Worm (Caenorhabditis elegans) whole organism, L4 larva: ENCODE measurements around the gene Y102A5C.27.

ENCODE experiments used
- F37D6.2 ChIP-seq: sonication (generic microtip); optimal IDR thresholded peaks from 2 replicates; lab custom pipeline; 2016; ENCODE audit warnings: mild to moderate bottlenecking, missing genetic modification characterization, missing compliant biosample characterization
- T26A8.4 ChIP-seq: fragments of 200-800 bp; sonication (Bioruptor generic); IDR thresholded peaks from 2 replicates; pipeline ENCODE4 v1.3.6; 2022; ENCODE audit warnings: missing genetic modification characterization, missing compliant biosample characterization
- Y105C5A.15 ChIP-seq: fragments of 200-800 bp; sonication (Bioruptor generic); IDR thresholded peaks from 2 replicates; pipeline ENCODE4 v1.3.6; 2022; ENCODE audit warnings: missing genetic modification characterization, missing compliant biosample characterization
- Y5F2A.4 ChIP-seq: fragments of 200-800 bp; sonication (Bioruptor generic); optimal IDR thresholded peaks from 2 replicates; lab custom pipeline; 2018; ENCODE audit warnings: mild to moderate bottlenecking, missing genetic modification characterization, missing compliant biosample characterization
- ZK546.5 ChIP-seq, 2 experiments: sonication (generic microtip); optimal IDR thresholded peaks; 2 replicates each; lab custom pipeline; 2017; ENCODE audit warnings: missing biosample characterization in 2 of 2, missing genetic modification characterization in 2 of 2
- aha-1 ChIP-seq: fragments of 150-350 bp; peaks from one replicate; lab custom pipeline; 2014; ENCODE audit warnings: missing biosample characterization, missing genetic modification characterization
- ama-1 ChIP-seq: fragments of 150-350 bp; optimal IDR thresholded peaks from 2 replicates; lab custom pipeline; 2014; ENCODE audit warnings: inconsistent platforms, mixed read lengths
- attf-4 ChIP-seq: sonication (generic microtip); optimal IDR thresholded peaks from 3 replicates; lab custom pipeline; 2017; ENCODE audit warnings: missing biosample characterization, missing genetic modification characterization
- ceh-20 ChIP-seq: fragments of 200-800 bp; sonication (Bioruptor generic); IDR thresholded peaks from 2 replicates; pipeline ENCODE4 v1.3.6; 2022; ENCODE audit warnings: missing genetic modification reagents, missing genetic modification characterization, missing compliant biosample characterization
- ceh-44 ChIP-seq: fragments of 200-800 bp; sonication (Bioruptor generic); IDR thresholded peaks from 2 replicates; pipeline ENCODE4 v1.3.6; 2022; ENCODE audit warnings: missing genetic modification reagents, missing genetic modification characterization, missing compliant biosample characterization
- ceh-82 ChIP-seq: sonication (generic microtip); optimal IDR thresholded peaks from 2 replicates; lab custom pipeline; 2017; ENCODE audit warnings: missing biosample characterization, missing genetic modification characterization
- ces-1 ChIP-seq: fragments of 150-350 bp; sonication (generic microtip); optimal IDR thresholded peaks from 4 replicates; lab custom pipeline; 2014; ENCODE audit warnings: missing biosample characterization, missing genetic modification reagents, missing genetic modification characterization
- dmd-6 ChIP-seq: fragments of 200-800 bp; sonication (Bioruptor generic); IDR thresholded peaks from 2 replicates; pipeline ENCODE4 v1.3.6; 2022; ENCODE audit warnings: missing genetic modification reagents, missing genetic modification characterization, missing compliant biosample characterization
- dmd-8 ChIP-seq: fragments of 200-800 bp; sonication (Bioruptor generic); IDR thresholded peaks from 2 replicates; pipeline ENCODE4 v1.3.6; 2022; ENCODE audit warnings: missing genetic modification characterization, missing compliant biosample characterization
- dmd-9 ChIP-seq: fragments of 200-800 bp; sonication (Bioruptor generic); IDR thresholded peaks from 2 replicates; pipeline ENCODE4 v1.3.6; 2022; ENCODE audit warnings: missing genetic modification reagents, missing genetic modification characterization, missing compliant biosample characterization
- dpl-1 ChIP-seq: fragments of 150-350 bp; optimal IDR thresholded peaks from 2 replicates; lab custom pipeline; 2014; ENCODE audit warnings: missing biosample characterization, missing genetic modification reagents, missing genetic modification characterization
- duxl-1 ChIP-seq: sonication (generic microtip); optimal IDR thresholded peaks from 2 replicates; lab custom pipeline; 2016; ENCODE audit warnings: mild to moderate bottlenecking, missing genetic modification characterization, moderate library complexity, missing compliant biosample characterization; ENCODE audit not compliant: poor library complexity
- egl-43 ChIP-seq: fragments of 200-800 bp; sonication (Bioruptor generic); IDR thresholded peaks from 2 replicates; pipeline ENCODE4 v1.3.6; 2022; ENCODE audit warnings: missing genetic modification reagents, missing genetic modification characterization, missing compliant biosample characterization
- hlh-30 ChIP-seq: sonication (generic microtip); optimal IDR thresholded peaks from 2 replicates; lab custom pipeline; 2017; ENCODE audit warnings: antibody characterized with exemption, mild to moderate bottlenecking, missing genetic modification characterization, missing compliant biosample characterization; ENCODE audit not compliant: insufficient read depth
- lim-7 ChIP-seq: fragments of 200-800 bp; sonication (Bioruptor generic); IDR thresholded peaks from 2 replicates; pipeline ENCODE4 v1.3.6; 2022; ENCODE audit warnings: missing genetic modification characterization, missing compliant biosample characterization
- lin-29 ChIP-seq: fragments of 200-800 bp; sonication (Bioruptor generic); IDR thresholded peaks from 2 replicates; pipeline ENCODE4 v1.3.6; 2022; ENCODE audit warnings: missing genetic modification reagents, missing genetic modification characterization, missing compliant biosample characterization
- madf-5 ChIP-seq, 2 experiments: fragments of 200-800 bp; sonication (Bioruptor generic); IDR thresholded peaks; 2 replicates each; pipeline ENCODE4 v1.3.6; 2022; ENCODE audit warnings: missing compliant biosample characterization in 2 of 2, missing genetic modification characterization in 2 of 2
- madf-9 ChIP-seq: fragments of 200-800 bp; sonication (Bioruptor generic); conservative IDR thresholded peaks from 2 replicates; pipeline ENCODE4 v1.3.6; 2022; ENCODE audit warnings: missing genetic modification reagents, missing genetic modification characterization, missing compliant biosample characterization
- mes-2 ChIP-seq: sonication (generic microtip); optimal IDR thresholded peaks from 2 replicates; lab custom pipeline; 2016; ENCODE audit warnings: missing genotype, mild to moderate bottlenecking, missing genetic modification characterization, missing compliant biosample characterization; ENCODE audit not compliant: poor library complexity, severe bottlenecking
- nhr-102 ChIP-seq: sonication (generic microtip); optimal IDR thresholded peaks from 2 replicates; lab custom pipeline; 2016; ENCODE audit warnings: mild to moderate bottlenecking, missing genetic modification characterization, moderate library complexity, missing compliant biosample characterization
- nhr-11 ChIP-seq: fragments of 150-350 bp; optimal IDR thresholded peaks from 2 replicates; lab custom pipeline; 2014; ENCODE audit warnings: missing biosample characterization, missing genetic modification characterization
- nhr-111 ChIP-seq: fragments of 200-800 bp; sonication (Bioruptor generic); optimal IDR thresholded peaks from 2 replicates; lab custom pipeline; 2018; ENCODE audit warnings: mild to moderate bottlenecking, missing genetic modification characterization, missing compliant biosample characterization
- nhr-28 ChIP-seq: fragments of 150-350 bp; optimal IDR thresholded peaks from 2 replicates; lab custom pipeline; 2014; ENCODE audit warnings: missing biosample characterization, missing genetic modification characterization
- nhr-42 ChIP-seq: fragments of 200-800 bp; sonication (Bioruptor generic); IDR thresholded peaks from 2 replicates; pipeline ENCODE4 v1.3.6; 2022; ENCODE audit warnings: missing genetic modification characterization, missing compliant biosample characterization
- nhr-6 ChIP-seq: fragments of 150-350 bp; optimal IDR thresholded peaks from 2 replicates; lab custom pipeline; 2014; ENCODE audit warnings: missing biosample characterization, missing genetic modification characterization
- nhr-76 ChIP-seq: fragments of 150-350 bp; optimal IDR thresholded peaks from 2 replicates; lab custom pipeline; 2014; ENCODE audit warnings: missing biosample characterization, missing genetic modification characterization
- pha-4 ChIP-seq, 2 experiments: fragments of 150-350 bp in 1 of 2; fragments of 200-800 bp in 1 of 2; sonication (Bioruptor generic) in 1 of 2; IDR thresholded peaks in 1 of 2; optimal IDR thresholded peaks in 1 of 2; 2 replicates each; pipeline versions ENCODE4 v1.3.6 to Lab custom; 2014 to 2022; ENCODE audit warnings: missing genetic modification characterization in 2 of 2, missing genetic modification reagents in 2 of 2, missing biosample characterization in 1 of 2, missing compliant biosample characterization in 1 of 2
- php-3 ChIP-seq: fragments of 200-800 bp; sonication (Bioruptor generic); IDR thresholded peaks from 2 replicates; pipeline ENCODE4 v1.3.6; 2022; ENCODE audit warnings: missing genetic modification reagents, missing genetic modification characterization, missing compliant biosample characterization
- saeg-2 ChIP-seq: fragments of 200-800 bp; sonication (Bioruptor generic); IDR thresholded peaks from 2 replicates; pipeline ENCODE4 v1.3.6; 2022; ENCODE audit warnings: missing genetic modification reagents, missing genetic modification characterization, missing compliant biosample characterization
- set-16 ChIP-seq: fragments of 200-800 bp; sonication (Bioruptor generic); IDR thresholded peaks from 2 replicates; pipeline ENCODE4 v1.3.6; 2022; ENCODE audit warnings: missing genetic modification reagents, missing genetic modification characterization, missing compliant biosample characterization
- snpc-1.2 ChIP-seq: fragments of 200-800 bp; sonication (Bioruptor generic); IDR thresholded peaks from 2 replicates; pipeline ENCODE4 v1.3.6; 2022; ENCODE audit warnings: missing genetic modification reagents, missing genetic modification characterization, missing compliant biosample characterization
- snpc-4 ChIP-seq: fragments of 150-350 bp; optimal IDR thresholded peaks from 2 replicates; lab custom pipeline; 2014; ENCODE audit warnings: missing biosample characterization, missing genetic modification characterization
- zfp-3 ChIP-seq: fragments of 200-800 bp; sonication (Bioruptor generic); conservative IDR thresholded peaks from 2 replicates; pipeline ENCODE4 v1.3.6; 2022; ENCODE audit warnings: missing genetic modification reagents, missing genetic modification characterization, missing compliant biosample characterization
- zip-11 ChIP-seq: fragments of 200-800 bp; sonication (Bioruptor generic); IDR thresholded peaks from 2 replicates; pipeline ENCODE4 v1.3.6; 2022; ENCODE audit warnings: missing genetic modification characterization, missing compliant biosample characterization
- zip-2 ChIP-seq: fragments of 150-350 bp; optimal IDR thresholded peaks from 2 replicates; lab custom pipeline; 2014; ENCODE audit warnings: missing biosample characterization, missing genetic modification characterization

The Y102A5C.27 gene

ce11 chrV:17022613-17023322, 34.3 kb upstream of the Y102A5C.27 start, which contains the start of the genes F49H6.8 and F49H6.5:
Gene F49H6.8 (minus strand): TSS chrV:17022663.
Gene F49H6.5 (plus strand): TSS chrV:17023241.
- TF ChIP-seq zfp-3, result no peak
- TF ChIP-seq dmd-6 (GFP tag; lab: Robert Waterston, UW), result peak; percentile 52
- no peak for TF ChIP-seq dmd-8 (GFP tag; lab: Robert Waterston, UW)
- TF ChIP-seq ama-1 (lab: Kevin White, UChicago), result no peak
- peak; percentile 67; the same call in 1 of the 2 replicates for TF ChIP-seq php-3 (GFP tag; lab: Robert Waterston, UW)
- TF ChIP-seq zip-2 (tag; lab: Kevin White, UChicago), result no peak
- TF ChIP-seq Y105C5A.15 (GFP tag; lab: Robert Waterston, UW), result no peak
- TF ChIP-seq lim-7 (GFP tag; lab: Robert Waterston, UW), result no peak
- no peak for TF ChIP-seq mes-2 (tag; lab: Kevin White, UChicago)
- no peak for TF ChIP-seq ceh-82 (tag; lab: Kevin White, UChicago)
- TF ChIP-seq nhr-102 (tag; lab: Kevin White, UChicago), result no peak
- no peak for TF ChIP-seq nhr-76 (tag; lab: Kevin White, UChicago)
- no peak for TF ChIP-seq saeg-2
- TF ChIP-seq attf-4 (tag; lab: Kevin White, UChicago), result no peak
- TF ChIP-seq nhr-111, result no peak
- TF ChIP-seq T26A8.4 (GFP tag; lab: Robert Waterston, UW), result no peak
- TF ChIP-seq nhr-28 (tag; lab: Kevin White, UChicago), result peak; percentile 64
- no peak for TF ChIP-seq ceh-44 (GFP tag; lab: Robert Waterston, UW)
- TF ChIP-seq dpl-1 (GFP tag; lab: Kevin White, UChicago), result no peak
- no peak for TF ChIP-seq madf-9 (GFP tag; lab: Robert Waterston, UW)
- TF ChIP-seq zip-11, result no peak
- no peak for TF ChIP-seq aha-1 (tag; lab: Kevin White, UChicago)
- TF ChIP-seq ces-1, result no peak
- TF ChIP-seq, all 104 proteins: peak for 3

- TF ChIP-seq nhr-42 (GFP tag; lab: Robert Waterston, UW) (peak; percentile 36; the same call in 1 of the 2 replicates), set-16 (GFP tag; lab: Robert Waterston, UW) (peak; percentile 92), egl-43 (GFP tag; lab: Robert Waterston, UW) (0 out of 2 replicates have a peak, but pooled peaks have one; percentile 34)
These were observed 33.6 kb upstream of the Y102A5C.27 start for ce11 chrV:17022100-17022499.

ce11 chrV:17021361-17021760, 32.8 kb upstream of the Y102A5C.27 start, which contains the start of gene F49H6.12:
Gene F49H6.12 (minus strand): TSS chrV:17021461.
- TF ChIP-seq nhr-6 (tag; lab: Kevin White, UChicago), result no peak
- no peak for TF ChIP-seq lim-7 (GFP tag; lab: Robert Waterston, UW)

- no peak for TF ChIP-seq mes-2 (tag; lab: Kevin White, UChicago)
- no peak for TF ChIP-seq lin-29 (GFP tag; lab: Robert Waterston, UW)
- TF ChIP-seq snpc-1.2 (GFP tag; lab: Robert Waterston, UW), result no peak
- TF ChIP-seq ceh-44 (GFP tag; lab: Robert Waterston, UW), result no peak
- TF ChIP-seq ceh-20 (GFP tag; lab: Robert Waterston, UW), result no peak
- no peak for TF ChIP-seq Y5F2A.4 (GFP tag; lab: Kevin White, UChicago)
- no peak for TF ChIP-seq pha-4 (GFP tag; IDR thresholded peaks at IDR 0.05; lab: Robert Waterston, UW)
- no peak for TF ChIP-seq pha-4 (tag; optimal IDR thresholded peaks at IDR 0.05; lab: Kevin White, UChicago)
- no peak for TF ChIP-seq duxl-1
- no peak for TF ChIP-seq snpc-4 (tag; lab: Kevin White, UChicago)
- no peak for TF ChIP-seq dmd-8 (GFP tag; lab: Robert Waterston, UW)
- TF ChIP-seq madf-5 (GFP tag; IDR thresholded peaks at IDR 0.05; lab: Robert Waterston, UW), result no peak
- no peak for TF ChIP-seq nhr-11 (tag; lab: Kevin White, UChicago)
- TF ChIP-seq hlh-30 (tag; lab: Kevin White, UChicago), result no peak
- no peak for TF ChIP-seq F37D6.2 (tag; lab: Kevin White, UChicago)
- TF ChIP-seq ZK546.5 (tag; optimal IDR thresholded peaks at IDR 0.05; lab: Kevin White, UChicago), result no peak
- TF ChIP-seq dmd-9 (GFP tag; lab: Robert Waterston, UW), result no peak
- no peak for TF ChIP-seq aha-1 (tag; lab: Kevin White, UChicago)
These were observed 31.2 kb upstream of the Y102A5C.27 start, which contains the start of gene F49H6.17 for ce11 chrV:17019690-17020089. Gene F49H6.17 (plus strand): TSS chrV:17019990.
